Worm (Caenorhabditis elegans): ENCODE measurements around the gene F55A11.7.

The F55A11.7 gene

DNA sequence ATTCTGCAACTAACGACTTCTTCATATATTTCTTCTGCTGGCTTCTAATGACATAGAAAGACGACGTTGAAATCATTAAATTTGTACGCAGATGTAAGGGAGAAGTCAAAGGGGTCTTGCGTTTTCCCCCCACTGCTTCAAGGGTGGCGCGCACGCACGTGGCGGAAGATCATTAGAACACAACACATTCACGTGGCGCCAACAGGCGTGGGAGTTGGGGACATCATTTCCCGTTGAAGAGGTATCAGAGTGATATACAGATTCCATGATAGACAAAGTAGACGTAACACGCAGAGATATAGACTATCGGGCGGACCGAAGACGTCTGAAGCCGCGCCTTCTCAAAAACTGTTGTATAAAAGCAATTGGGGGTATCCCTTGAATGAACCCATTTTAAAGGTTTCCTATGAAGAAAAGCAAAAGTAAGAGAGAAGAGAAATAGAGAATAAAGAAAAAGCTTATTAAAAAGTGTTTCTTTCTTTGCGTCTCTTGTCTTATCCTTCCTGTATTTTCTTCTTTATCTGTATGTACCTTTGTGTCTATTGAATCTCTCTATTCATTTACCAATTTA lies 12.1 kb upstream of the F55A11.7 start (continued):
- TF ChIP-seq Y75B8A.6 (GFP tag; IDR thresholded peaks at IDR 0.05): no peak
- no peak for TF ChIP-seq R02D3.7 (tag; optimal IDR thresholded peaks at IDR 0.05)
- TF ChIP-seq rbr-2 (tag; optimal IDR thresholded peaks at IDR 0.05): peak; percentile 30
- TF ChIP-seq dpl-1 (GFP tag; optimal IDR thresholded peaks at IDR 0.05): peak; percentile 13
- peak; percentile 94 for TF ChIP-seq hlh-11 (tag; optimal IDR thresholded peaks at IDR 0.05)
- TF ChIP-seq gei-8 (GFP tag; optimal IDR thresholded peaks at IDR 0.05): peak; percentile 11
- TF ChIP-seq lsy-2 (tag; optimal IDR thresholded peaks at IDR 0.05): peak in 1 of 2 experiments; percentile 67
- peak; percentile 31 for TF ChIP-seq sdz-12 (GFP tag; optimal IDR thresholded peaks at IDR 0.05)
- peak; percentile 65; the same call in 1 of the 2 replicates for TF ChIP-seq ceh-20 (GFP tag; IDR thresholded peaks at IDR 0.05)
- no peak for TF ChIP-seq pha-4 (GFP tag; IDR thresholded peaks at IDR 0.05)
- no peak for TF ChIP-seq pha-4 (tag; optimal IDR thresholded peaks at IDR 0.05)
- TF ChIP-seq lin-38 (GFP tag; IDR thresholded peaks at IDR 0.05): peak; percentile 37; the same call in 1 of the 2 replicates
- peak; percentile 84 for TF ChIP-seq spr-1 (tag; optimal IDR thresholded peaks at IDR 0.05)
- TF ChIP-seq mep-1 (tag; optimal IDR thresholded peaks at IDR 0.05): peak; percentile 49
- no peak for TF ChIP-seq dve-1 (tag; optimal IDR thresholded peaks at IDR 0.05; ENCODE audit: insufficient read depth)
- no peak for TF ChIP-seq ces-1 (GFP tag; optimal IDR thresholded peaks at IDR 0.05)
- TF ChIP-seq saeg-2 (GFP tag; IDR thresholded peaks at IDR 0.05): 0 out of 2 replicates have a peak, but pooled peaks have one; percentile 5
- peak; percentile 96 for TF ChIP-seq cey-2 (tag; optimal IDR thresholded peaks at IDR 0.05; ENCODE audit: borderline replicate concordance, insufficient read depth)
- peak; percentile 32 for TF ChIP-seq nhr-28 (tag; optimal IDR thresholded peaks at IDR 0.05)
- peak; percentile 74 for TF ChIP-seq ctbp-1 (GFP tag; IDR thresholded peaks at IDR 0.05)
- no peak for TF ChIP-seq nhr-237 (tag; optimal IDR thresholded peaks at IDR 0.05)
- TF ChIP-seq dmd-6 (GFP tag; IDR thresholded peaks at IDR 0.05): peak; percentile 82

DNA sequence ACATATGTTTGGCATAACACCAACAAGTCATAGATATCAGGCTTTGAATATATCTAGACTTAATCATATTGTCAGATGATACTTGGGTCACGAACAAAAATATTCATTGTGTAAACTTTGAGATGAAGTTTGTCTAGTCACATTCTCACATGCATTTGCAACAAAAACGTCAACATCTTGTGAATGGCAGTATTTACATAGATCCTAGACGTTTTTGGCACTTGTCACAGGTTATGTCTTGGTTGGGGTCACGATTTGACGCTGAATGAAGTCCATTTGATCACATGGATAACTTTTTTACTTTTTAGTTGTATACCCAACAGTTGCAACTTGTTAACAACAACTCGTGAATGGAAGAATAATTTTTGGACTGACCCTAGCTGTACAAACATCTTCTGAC lies 11.1 kb upstream of the F55A11.7 start:
- TF ChIP-seq Y105C5A.15 (GFP tag; IDR thresholded peaks at IDR 0.05) (no peak), hlh-30 (tag; optimal IDR thresholded peaks at IDR 0.05; ENCODE audit: insufficient read depth) (peak; percentile 63)

DNA sequence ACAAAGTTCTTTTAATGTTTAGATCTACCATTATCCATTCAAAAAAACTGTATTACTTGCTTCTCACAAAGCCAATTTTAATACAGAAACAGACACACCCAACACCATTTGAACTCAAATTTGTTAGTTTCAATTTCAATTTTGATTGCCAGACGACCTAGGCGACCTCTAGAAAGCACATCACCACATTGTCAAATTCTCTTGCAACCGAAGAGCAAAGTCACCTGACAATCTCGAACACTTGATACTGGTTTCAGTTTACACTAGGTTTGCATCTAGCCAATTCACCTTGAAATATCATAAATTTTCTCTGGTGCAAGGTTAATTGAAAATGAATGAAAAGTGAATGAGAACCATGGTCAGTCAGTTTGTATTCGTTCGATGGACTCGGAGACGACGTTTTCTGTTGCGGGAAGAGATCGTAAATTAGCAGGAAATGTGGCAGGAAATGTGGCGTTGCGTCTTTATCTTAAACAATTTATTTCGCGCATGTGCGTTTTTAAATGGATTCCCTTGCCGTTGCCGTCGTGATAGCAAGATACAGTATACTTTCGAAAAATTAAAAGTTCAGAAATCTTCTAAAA lies 10.1 kb upstream of the F55A11.7 start:
- TF ChIP-seq T26A8.4 (GFP tag; IDR thresholded peaks at IDR 0.05) (no peak), lin-38 (GFP tag; IDR thresholded peaks at IDR 0.05) (no peak), mxl-2 (GFP tag; conservative IDR thresholded peaks at IDR 0.05) (no peak), aly-2 (tag; optimal IDR thresholded peaks at IDR 0.05) (no peak), dpl-1 (GFP tag; optimal IDR thresholded peaks at IDR 0.05) (no peak), mdl-1 (tag; optimal IDR thresholded peaks at IDR 0.05) (no peak), hlh-30 (tag; optimal IDR thresholded peaks at IDR 0.05; ENCODE audit: insufficient read depth) (peak; percentile 25), egl-27 (tag; optimal IDR thresholded peaks at IDR 0.05) (no peak), mxl-3 (GFP tag; optimal IDR thresholded peaks at IDR 0.05) (peak; percentile 70), ceh-32 (tag; optimal IDR thresholded peaks at IDR 0.05; ENCODE audit: poor library complexity) (no peak), F44E2.7 (GFP tag; IDR thresholded peaks at IDR 0.05) (no peak), dmd-9 (GFP tag; IDR thresholded peaks at IDR 0.05) (no peak), hmg-1.1 (GFP tag; IDR thresholded peaks at IDR 0.05) (no peak), hlh-11 (tag; optimal IDR thresholded peaks at IDR 0.05) (peak; percentile 12), unc-39 (tag; optimal IDR thresholded peaks at IDR 0.05) (no peak)

DNA sequence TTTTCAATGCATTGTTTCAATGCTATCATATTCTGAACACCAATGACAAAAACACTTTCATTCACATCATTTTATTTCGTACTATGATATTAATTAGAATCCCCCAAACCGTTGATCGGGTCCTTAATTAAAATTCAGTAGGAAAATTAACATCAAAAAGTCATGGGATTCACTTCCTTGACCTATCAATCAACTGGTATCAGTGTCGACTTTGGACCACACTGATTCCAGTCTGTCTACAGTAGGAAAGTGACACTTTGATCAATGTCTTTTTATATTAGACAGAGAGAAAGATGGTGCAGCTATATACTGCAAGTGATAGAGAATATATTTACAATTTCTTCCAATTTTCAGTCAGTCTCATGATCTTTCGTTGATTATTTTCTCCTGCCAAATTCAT lies 9.1 kb upstream of the F55A11.7 start:
- TF ChIP-seq tra-1 (GFP tag; IDR thresholded peaks at IDR 0.05): 0 out of 2 replicates have a peak, but pooled peaks have one; percentile 14
- no peak for TF ChIP-seq ceh-32 (tag; optimal IDR thresholded peaks at IDR 0.05; ENCODE audit: poor library complexity)
- peak in 1 of 2 experiments; percentile 98 for TF ChIP-seq unc-62 (GFP tag; optimal IDR thresholded peaks at IDR 0.05 in 1 of 2)
- no peak for TF ChIP-seq unc-62 (tag; optimal IDR thresholded peaks at IDR 0.05)
- no peak for TF ChIP-seq tag-97 (GFP tag; IDR thresholded peaks at IDR 0.05)
- peak; percentile 17 for TF ChIP-seq hlh-30 (tag; optimal IDR thresholded peaks at IDR 0.05; ENCODE audit: insufficient read depth)
- TF ChIP-seq lsy-2 (tag; optimal IDR thresholded peaks at IDR 0.05): peak in 1 of 2 experiments; percentile 6
- TF ChIP-seq hlh-11 (tag; optimal IDR thresholded peaks at IDR 0.05): peak; percentile 18
- TF ChIP-seq nhr-28 (tag; optimal IDR thresholded peaks at IDR 0.05): peak; percentile 11
- peak in 1 of 2 experiments; percentile 30 for TF ChIP-seq mdl-1 (tag; optimal IDR thresholded peaks at IDR 0.05)
- TF ChIP-seq mxl-3 (GFP tag; optimal IDR thresholded peaks at IDR 0.05): peak; percentile 29

All from whole organism, L4 larva.